Fruit fly (Drosophila melanogaster) whole organism, embryonic: ENCODE data around the gene Peritrophin-15a.

Source experiments
- Aef1 ChIP-seq: fragments of 200-800 bp; sonication (Bioruptor generic); IDR thresholded peaks from 3 replicates; pipeline ENCODE4 v1.3.6; 2022; ENCODE audit warnings: missing biosample characterization, missing genetic modification characterization
- BEAF-32 ChIP-seq: fragments of 200-800 bp; sonication (Bioruptor generic); optimal IDR thresholded peaks from 3 replicates; lab custom pipeline; 2017; ENCODE audit warnings: missing biosample characterization, missing genetic modification characterization, mild to moderate bottlenecking, moderate library complexity, missing genetic modification reagents
- CG10267 ChIP-seq: fragments of 200-800 bp; sonication (Bioruptor generic); optimal IDR thresholded peaks from 2 replicates; lab custom pipeline; 2018; ENCODE audit warnings: missing biosample characterization, mild to moderate bottlenecking, missing genetic modification characterization, moderate library complexity
- CG10366 ChIP-seq: fragments of 200-800 bp; sonication (Bioruptor generic); IDR thresholded peaks from 2 replicates; pipeline ENCODE4 v1.3.6; 2022; ENCODE audit warnings: missing biosample characterization, missing genetic modification characterization
- CG10959 ChIP-seq: fragments of 200-800 bp; sonication (Bioruptor generic); IDR thresholded peaks from 2 replicates; pipeline ENCODE4 v1.3.6; 2022; ENCODE audit warnings: missing biosample characterization, missing genetic modification characterization
- CG11504 ChIP-seq: fragments of 200-800 bp; sonication (Bioruptor generic); optimal IDR thresholded peaks from 3 replicates; lab custom pipeline; 2019; ENCODE audit warnings: missing biosample characterization, mild to moderate bottlenecking, missing genetic modification characterization, moderate library complexity
- CG13424 ChIP-seq: fragments of 200-800 bp; sonication (Bioruptor generic); optimal IDR thresholded peaks from 2 replicates; lab custom pipeline; 2019; ENCODE audit warnings: missing biosample characterization, mild to moderate bottlenecking, missing genetic modification characterization, moderate library complexity
- CG14441 ChIP-seq: fragments of 200-800 bp; sonication (Bioruptor generic); IDR thresholded peaks from 2 replicates; pipeline ENCODE4 v1.3.6; 2022; ENCODE audit warnings: missing biosample characterization, missing genetic modification characterization
- CG17359 ChIP-seq: fragments of 200-800 bp; sonication (Bioruptor generic); optimal IDR thresholded peaks from 3 replicates; lab custom pipeline; 2018; ENCODE audit warnings: missing biosample characterization, mild to moderate bottlenecking, missing genetic modification characterization, moderate library complexity
- CG17361 ChIP-seq: fragments of 200-800 bp; sonication (Bioruptor generic); IDR thresholded peaks from 3 replicates; pipeline ENCODE4 v1.3.6; 2022; ENCODE audit warnings: missing biosample characterization, missing genetic modification characterization
- CG17385 ChIP-seq: fragments of 200-800 bp; sonication (Bioruptor generic); optimal IDR thresholded peaks from 3 replicates; lab custom pipeline; 2018; ENCODE audit warnings: missing biosample characterization, mild to moderate bottlenecking, missing genetic modification characterization
- CG17829 ChIP-seq: fragments of 200-800 bp; optimal IDR thresholded peaks from 2 replicates; lab custom pipeline; 2019; ENCODE audit warnings: missing biosample characterization, mild to moderate bottlenecking, missing genetic modification characterization, moderate library complexity
- CG18599 ChIP-seq: fragments of 200-800 bp; sonication (Bioruptor generic); optimal IDR thresholded peaks from 3 replicates; lab custom pipeline; 2017; ENCODE audit warnings: missing biosample characterization, missing genetic modification characterization, mild to moderate bottlenecking, moderate library complexity, missing genetic modification reagents
- CG2678 ChIP-seq: fragments of 200-800 bp; sonication (Bioruptor generic); optimal IDR thresholded peaks from 3 replicates; lab custom pipeline; 2019; ENCODE audit warnings: missing biosample characterization, mild to moderate bottlenecking, missing genetic modification characterization, moderate library complexity
- CG2889 ChIP-seq: fragments of 200-800 bp; sonication (Bioruptor generic); IDR thresholded peaks from 3 replicates; pipeline ENCODE4 v1.3.6; 2022; ENCODE audit warnings: missing biosample characterization, missing genetic modification characterization
- CG30403 ChIP-seq: fragments of 200-800 bp; sonication (Bioruptor generic); optimal IDR thresholded peaks from 3 replicates; lab custom pipeline; 2016; ENCODE audit warnings: missing biosample characterization, missing genetic modification characterization
- CG31441 ChIP-seq: fragments of 200-800 bp; sonication (Bioruptor generic); IDR thresholded peaks from 2 replicates; pipeline ENCODE4 v1.3.6; 2022; ENCODE audit warnings: missing biosample characterization, missing genetic modification characterization
- CG5245 ChIP-seq: fragments of 200-800 bp; sonication (Bioruptor generic); optimal IDR thresholded peaks from 3 replicates; lab custom pipeline; 2016; ENCODE audit warnings: missing biosample characterization, missing genetic modification characterization
- CG6813 ChIP-seq: fragments of 200-800 bp; sonication (Bioruptor generic); optimal IDR thresholded peaks from 2 replicates; lab custom pipeline; 2017; ENCODE audit warnings: missing biosample characterization, missing genetic modification characterization, mild to moderate bottlenecking, moderate library complexity, missing genetic modification reagents
- CG6854 ChIP-seq: fragments of 200-800 bp; sonication (Bioruptor generic); optimal IDR thresholded peaks from 3 replicates; lab custom pipeline; 2017; ENCODE audit warnings: missing biosample characterization, mild to moderate bottlenecking, missing genetic modification characterization
- CG7271 ChIP-seq: fragments of 200-800 bp; sonication (Bioruptor generic); optimal IDR thresholded peaks from 2 replicates; lab custom pipeline; 2018; ENCODE audit warnings: missing biosample characterization, mild to moderate bottlenecking, missing genetic modification characterization, moderate library complexity
- CG9437 ChIP-seq: fragments of 200-800 bp; sonication (Bioruptor generic); optimal IDR thresholded peaks from 2 replicates; lab custom pipeline; 2018; ENCODE audit warnings: missing biosample characterization, mild to moderate bottlenecking, missing genetic modification characterization
- CG9817 ChIP-seq: fragments of 200-800 bp; sonication (Bioruptor generic); optimal IDR thresholded peaks from 2 replicates; lab custom pipeline; 2018; ENCODE audit warnings: missing biosample characterization, mild to moderate bottlenecking, missing genetic modification characterization, moderate library complexity
- CHES-1-like ChIP-seq: fragments of 200-800 bp; sonication (Bioruptor generic); optimal IDR thresholded peaks from 2 replicates; lab custom pipeline; 2016; ENCODE audit warnings: missing biosample characterization, missing genetic modification characterization
- Deaf1 ChIP-seq: fragments of 200-800 bp; optimal IDR thresholded peaks from 3 replicates; lab custom pipeline; 2019; ENCODE audit warnings: missing biosample characterization, mild to moderate bottlenecking, missing genetic modification characterization, moderate library complexity
- Neu2 ChIP-seq: fragments of 200-800 bp; sonication (Bioruptor generic); optimal IDR thresholded peaks from 3 replicates; lab custom pipeline; 2016; ENCODE audit warnings: missing biosample characterization, missing genetic modification characterization, borderline replicate concordance
- NfI ChIP-seq: fragments of 200-800 bp; sonication (Bioruptor generic); optimal IDR thresholded peaks from 3 replicates; lab custom pipeline; 2018; ENCODE audit warnings: missing biosample characterization, mild to moderate bottlenecking, missing genetic modification characterization, moderate library complexity
- Rx ChIP-seq: fragments of 200-800 bp; sonication (Bioruptor generic); IDR thresholded peaks from 2 replicates; pipeline ENCODE4 v1.3.6; 2022; ENCODE audit warnings: missing biosample characterization, missing genetic modification characterization
- Sox100B ChIP-seq: fragments of 200-800 bp; sonication (Bioruptor generic); optimal IDR thresholded peaks from 3 replicates; lab custom pipeline; 2018; ENCODE audit warnings: missing biosample characterization, mild to moderate bottlenecking, missing genetic modification characterization
- Sox102F ChIP-seq: fragments of 200-800 bp; sonication (Bioruptor generic); optimal IDR thresholded peaks from 2 replicates; lab custom pipeline; 2018; ENCODE audit warnings: missing biosample characterization, mild to moderate bottlenecking, missing genetic modification characterization, moderate library complexity
- ab ChIP-seq: fragments of 200-800 bp; sonication (Bioruptor generic); optimal IDR thresholded peaks from 2 replicates; lab custom pipeline; 2016; ENCODE audit warnings: missing biosample characterization, missing genetic modification characterization
- cwo ChIP-seq: fragments of 200-800 bp; sonication (Bioruptor generic); optimal IDR thresholded peaks from 3 replicates; lab custom pipeline; 2017; ENCODE audit warnings: missing biosample characterization, missing genetic modification characterization, mild to moderate bottlenecking, moderate library complexity, missing genetic modification reagents
- dmrt99B ChIP-seq: fragments of 200-800 bp; sonication (Bioruptor generic); optimal IDR thresholded peaks from 2 replicates; lab custom pipeline; 2018; ENCODE audit warnings: missing biosample characterization, mild to moderate bottlenecking, missing genetic modification characterization, moderate library complexity
- dpn ChIP-seq, 2 experiments: fragments of 200-800 bp; sonication (Bioruptor generic); optimal IDR thresholded peaks; 3 replicates each; lab custom pipeline; 2016; ENCODE audit warnings: missing biosample characterization in 2 of 2, missing genetic modification characterization in 2 of 2
- gcm ChIP-seq: fragments of 200-800 bp; sonication (Bioruptor generic); optimal IDR thresholded peaks from 2 replicates; lab custom pipeline; 2019; ENCODE audit warnings: missing biosample characterization, mild to moderate bottlenecking, missing genetic modification characterization, moderate library complexity
- gem ChIP-seq: fragments of 200-800 bp; sonication (Bioruptor generic); optimal IDR thresholded peaks from 2 replicates; lab custom pipeline; 2019; ENCODE audit warnings: missing biosample characterization, mild to moderate bottlenecking, missing genetic modification characterization, moderate library complexity
- grau ChIP-seq: fragments of 200-800 bp; optimal IDR thresholded peaks from 3 replicates; lab custom pipeline; 2019; ENCODE audit warnings: missing biosample characterization, mild to moderate bottlenecking, missing genetic modification characterization, moderate library complexity
- hbn ChIP-seq: fragments of 200-800 bp; sonication (Bioruptor generic); IDR thresholded peaks from 2 replicates; pipeline ENCODE4 v1.3.6; 2022; ENCODE audit warnings: missing biosample characterization, missing genetic modification characterization; ENCODE audit not compliant: partially characterized antibody
- nerfin-1 ChIP-seq: fragments of 200-800 bp; sonication (Bioruptor generic); optimal IDR thresholded peaks from 3 replicates; lab custom pipeline; 2019; ENCODE audit warnings: missing biosample characterization, mild to moderate bottlenecking, missing genetic modification characterization, moderate library complexity
- nmo ChIP-seq: fragments of 200-800 bp; sonication (Bioruptor generic); optimal IDR thresholded peaks from 2 replicates; lab custom pipeline; 2018; ENCODE audit warnings: missing biosample characterization, mild to moderate bottlenecking, missing genetic modification characterization, moderate library complexity
- phol ChIP-seq: fragments of 200-800 bp; sonication (Bioruptor generic); optimal IDR thresholded peaks from 3 replicates; lab custom pipeline; 2018; ENCODE audit warnings: missing biosample characterization, mild to moderate bottlenecking, missing genetic modification characterization, moderate library complexity
- ranshi ChIP-seq: fragments of 200-800 bp; sonication (Bioruptor generic); IDR thresholded peaks from 2 replicates; pipeline ENCODE4 v1.3.6; 2022; ENCODE audit warnings: missing biosample characterization, missing genetic modification characterization
- row ChIP-seq: fragments of 200-800 bp; sonication (Bioruptor generic); IDR thresholded peaks from 3 replicates; pipeline ENCODE4 v1.3.6; 2022; ENCODE audit warnings: missing biosample characterization, missing genetic modification characterization
- ssp ChIP-seq: fragments of 200-800 bp; sonication (Bioruptor generic); IDR thresholded peaks from 2 replicates; pipeline ENCODE4 v1.3.6; 2022; ENCODE audit warnings: missing biosample characterization, missing genetic modification characterization
- tll ChIP-seq, 2 experiments: fragments of 200-800 bp in 1 of 2; fragments of >200 bp in 1 of 2; sonication (Bioruptor generic) in 1 of 2; optimal IDR thresholded peaks; 2 replicates each; lab custom pipeline; 2017 to 2019; ENCODE audit warnings: missing biosample characterization in 2 of 2, missing genetic modification characterization in 2 of 2, mild to moderate bottlenecking in 1 of 2, moderate library complexity in 1 of 2
- unpg ChIP-seq: fragments of 200-800 bp; sonication (Bioruptor generic); optimal IDR thresholded peaks from 3 replicates; lab custom pipeline; 2018; ENCODE audit warnings: missing biosample characterization, mild to moderate bottlenecking, missing genetic modification characterization, moderate library complexity
- zen2 ChIP-seq: fragments of 200-800 bp; sonication (Bioruptor generic); IDR thresholded peaks from 3 replicates; pipeline ENCODE4 v1.3.6; 2022; ENCODE audit warnings: missing biosample characterization, missing genetic modification characterization; ENCODE audit not compliant: partially characterized antibody
- zfh1 ChIP-seq: fragments of 200-800 bp; sonication (Bioruptor generic); IDR thresholded peaks from 3 replicates; pipeline ENCODE4 v1.3.6; 2022; ENCODE audit warnings: missing biosample characterization, missing genetic modification characterization

Gene Peritrophin-15a

dm6 chr2L:8371354-8371937 lies 24.4 kb downstream of the Peritrophin-15a start:
- TF ChIP-seq BEAF-32, result no peak
- TF ChIP-seq CG14441 (GFP tag; lab: Robert Waterston, UW), result 0 out of 2 replicates have a peak, but pooled peaks have one; percentile 30
- TF ChIP-seq CG10959, result no peak
- TF ChIP-seq CG9817 (tag; lab: Kevin White, UChicago), result no peak
- no peak for TF ChIP-seq CG6854 (GFP tag; lab: Kevin White, UChicago)
- TF ChIP-seq gem (tag; lab: Kevin White, UChicago), result peak; percentile 42
- TF ChIP-seq CG13424 (tag; lab: Kevin White, UChicago), result peak; percentile 22
- no peak for TF ChIP-seq NfI
- peak; percentile 7 for TF ChIP-seq CG10267 (tag; lab: Kevin White, UChicago)
- TF ChIP-seq Rx, result no peak
- peak; percentile 8 for TF ChIP-seq unpg
- peak; percentile 27 for TF ChIP-seq CG9437 (GFP tag; lab: Kevin White, UChicago)
- no peak for TF ChIP-seq cwo (GFP tag; lab: Kevin White, UChicago)
- TF ChIP-seq ranshi (GFP tag; lab: Robert Waterston, UW), result no peak
- TF ChIP-seq CG6813 (GFP tag; lab: Kevin White, UChicago), result peak; percentile 14
- TF ChIP-seq phol (tag; lab: Kevin White, UChicago), result peak; percentile 23
- TF ChIP-seq Deaf1 (tag; lab: Kevin White, UChicago), result no peak
- TF ChIP-seq CG10366 (GFP tag; lab: Robert Waterston, UW), result 0 out of 2 replicates have a peak, but pooled peaks have one; percentile 8
- TF ChIP-seq CG17385 (GFP tag; lab: Kevin White, UChicago), result no peak
- TF ChIP-seq CHES-1-like (GFP tag; lab: Kevin White, UChicago), result no peak
- peak; percentile 50; the same call in 1 of the 2 replicates for TF ChIP-seq CG31441 (GFP tag; lab: Robert Waterston, UW)
- no peak for TF ChIP-seq tll (GFP tag; optimal IDR thresholded peaks at IDR 0.05; lab: Kevin White, UChicago)
- peak; percentile 0 for TF ChIP-seq nerfin-1 (tag; lab: Kevin White, UChicago)
- TF ChIP-seq CG2678 (tag; lab: Kevin White, UChicago), result peak; percentile 65
- TF ChIP-seq zfh1 (GFP tag; lab: Robert Waterston, UW), result no peak
- peak; percentile 31 for TF ChIP-seq CG17829 (tag; lab: Kevin White, UChicago)
- peak; percentile 14 for TF ChIP-seq CG17359 (tag; lab: Kevin White, UChicago)
- peak; percentile 33 for TF ChIP-seq CG30403 (GFP tag; lab: Kevin White, UChicago)
- peak; percentile 38; the same call in 1 of the 3 replicates for TF ChIP-seq row (GFP tag; lab: Robert Waterston, UW)
- TF ChIP-seq dpn (GFP tag; optimal IDR thresholded peaks at IDR 0.05; lab: Kevin White, UChicago), result peak in 1 of 2 experiments; percentile 24
- TF ChIP-seq nmo (GFP tag; lab: Kevin White, UChicago), result peak; percentile 18
- peak; percentile 80 for TF ChIP-seq grau (tag; lab: Kevin White, UChicago)
- no peak for TF ChIP-seq gcm (GFP tag; lab: Kevin White, UChicago)
- TF ChIP-seq zen2 (GFP tag; lab: Robert Waterston, UW), result no peak
- peak; percentile 48 for TF ChIP-seq CG11504
- TF ChIP-seq Sox102F (GFP tag; lab: Kevin White, UChicago), result peak; percentile 23
- no peak for TF ChIP-seq Aef1 (GFP tag; lab: Robert Waterston, UW)
- TF ChIP-seq Sox100B, result peak; percentile 19
- no peak for TF ChIP-seq Neu2 (GFP tag; lab: Kevin White, UChicago)
- TF ChIP-seq CG7271 (tag; lab: Kevin White, UChicago), result no peak
- no peak for TF ChIP-seq ab (GFP tag; lab: Kevin White, UChicago)
- TF ChIP-seq CG2889 (GFP tag; lab: Robert Waterston, UW), result no peak
- no peak for TF ChIP-seq ssp (GFP tag; lab: Robert Waterston, UW)
- peak; percentile 54 for TF ChIP-seq dmrt99B (tag; lab: Kevin White, UChicago)
- TF ChIP-seq CG17361, result peak; percentile 56; the same call in 1 of the 3 replicates
- peak; percentile 6 for TF ChIP-seq CG18599
- no peak for TF ChIP-seq CG5245
- TF ChIP-seq hbn (GFP tag; lab: Robert Waterston, UW), result no peak
